Fruit fly (Drosophila melanogaster): ENCODE measurements around the gene Chchd2.

The Chchd2 gene

dm6 chrX:17160396-17161040 is 11.7 kb downstream of the Chchd2 start:
- no peak for TF ChIP-seq insv (optimal IDR thresholded peaks at IDR 0.05)
- no peak for TF ChIP-seq h (optimal IDR thresholded peaks at IDR 0.05)
- no peak for TF ChIP-seq Sin3A (optimal IDR thresholded peaks at IDR 0.05)
- TF ChIP-seq ttk (optimal IDR thresholded peaks at IDR 0.05) = no peak
- no peak for TF ChIP-seq Myc (optimal IDR thresholded peaks at IDR 0.05)
- TF ChIP-seq psq (optimal IDR thresholded peaks at IDR 0.05) = no peak

- TF ChIP-seq psq (optimal IDR thresholded peaks at IDR 0.05) (no peak), Myc (optimal IDR thresholded peaks at IDR 0.05) (no peak), Sin3A (optimal IDR thresholded peaks at IDR 0.05) (no peak), h (optimal IDR thresholded peaks at IDR 0.05) (no peak), insv (optimal IDR thresholded peaks at IDR 0.05) (no peak), ttk (optimal IDR thresholded peaks at IDR 0.05) (no peak)
Observed at dm6 chrX:17162446-17163013, 13.7 kb downstream of the Chchd2 start.

dm6 chrX:17167304-17167703 is 18.5 kb downstream of the Chchd2 start:
- TF ChIP-seq Sin3A (optimal IDR thresholded peaks at IDR 0.05) = no peak

dm6 chrX:17170484-17170944 is 21.7 kb downstream of the Chchd2 start:
- TF ChIP-seq ttk (optimal IDR thresholded peaks at IDR 0.05) (no peak), h (optimal IDR thresholded peaks at IDR 0.05) (no peak), insv (optimal IDR thresholded peaks at IDR 0.05) (no peak), Sin3A (optimal IDR thresholded peaks at IDR 0.05) (no peak), Myc (optimal IDR thresholded peaks at IDR 0.05) (no peak), psq (optimal IDR thresholded peaks at IDR 0.05) (no peak)

- TF ChIP-seq psq (optimal IDR thresholded peaks at IDR 0.05) (no peak), ttk (optimal IDR thresholded peaks at IDR 0.05) (no peak), h (optimal IDR thresholded peaks at IDR 0.05) (no peak), insv (optimal IDR thresholded peaks at IDR 0.05) (no peak), Sin3A (optimal IDR thresholded peaks at IDR 0.05) (no peak), Myc (optimal IDR thresholded peaks at IDR 0.05) (no peak)
Observed at dm6 chrX:17172123-17172522, 23.3 kb downstream of the Chchd2 start.

- no peak for TF ChIP-seq insv (optimal IDR thresholded peaks at IDR 0.05)
- no peak for TF ChIP-seq ttk (optimal IDR thresholded peaks at IDR 0.05)
- no peak for TF ChIP-seq Sin3A (optimal IDR thresholded peaks at IDR 0.05)
- no peak for TF ChIP-seq Myc (optimal IDR thresholded peaks at IDR 0.05)
- no peak for TF ChIP-seq h (optimal IDR thresholded peaks at IDR 0.05)
- no peak for TF ChIP-seq psq (optimal IDR thresholded peaks at IDR 0.05)
Observed at dm6 chrX:17172777-17173315, 24.0 kb downstream of the Chchd2 start.

dm6 chrX:17174115-17174514 is 25.3 kb downstream of the Chchd2 start:
- no peak for TF ChIP-seq Sin3A (optimal IDR thresholded peaks at IDR 0.05)
- no peak for TF ChIP-seq ttk (optimal IDR thresholded peaks at IDR 0.05)
- TF ChIP-seq psq (optimal IDR thresholded peaks at IDR 0.05) = no peak
- no peak for TF ChIP-seq insv (optimal IDR thresholded peaks at IDR 0.05)
- no peak for TF ChIP-seq h (optimal IDR thresholded peaks at IDR 0.05)
- no peak for TF ChIP-seq Myc (optimal IDR thresholded peaks at IDR 0.05)

dm6 chrX:17175558-17176189 is 26.9 kb downstream of the Chchd2 start:
- TF ChIP-seq insv (optimal IDR thresholded peaks at IDR 0.05) = no peak
- TF ChIP-seq psq (optimal IDR thresholded peaks at IDR 0.05) = no peak
- no peak for TF ChIP-seq Myc (optimal IDR thresholded peaks at IDR 0.05)
- no peak for TF ChIP-seq Sin3A (optimal IDR thresholded peaks at IDR 0.05)
- TF ChIP-seq ttk (optimal IDR thresholded peaks at IDR 0.05) = no peak
- no peak for TF ChIP-seq h (optimal IDR thresholded peaks at IDR 0.05)

- TF ChIP-seq ttk (optimal IDR thresholded peaks at IDR 0.05) (no peak), insv (optimal IDR thresholded peaks at IDR 0.05) (no peak), Myc (optimal IDR thresholded peaks at IDR 0.05) (no peak), Sin3A (optimal IDR thresholded peaks at IDR 0.05) (no peak), h (optimal IDR thresholded peaks at IDR 0.05) (no peak), psq (optimal IDR thresholded peaks at IDR 0.05) (no peak)
Observed at dm6 chrX:17176542-17176941, 27.7 kb downstream of the Chchd2 start.

dm6 chrX:17177606-17178005 is 28.8 kb downstream of the Chchd2 start:
- TF ChIP-seq ttk (optimal IDR thresholded peaks at IDR 0.05) = no peak
- TF ChIP-seq Myc (optimal IDR thresholded peaks at IDR 0.05) = no peak
- no peak for TF ChIP-seq Sin3A (optimal IDR thresholded peaks at IDR 0.05)
- no peak for TF ChIP-seq h (optimal IDR thresholded peaks at IDR 0.05)
- TF ChIP-seq psq (optimal IDR thresholded peaks at IDR 0.05) = no peak
- no peak for TF ChIP-seq insv (optimal IDR thresholded peaks at IDR 0.05)

- TF ChIP-seq insv (optimal IDR thresholded peaks at IDR 0.05) (no peak), Sin3A (optimal IDR thresholded peaks at IDR 0.05) (no peak), psq (optimal IDR thresholded peaks at IDR 0.05) (no peak), h (optimal IDR thresholded peaks at IDR 0.05) (no peak), Myc (optimal IDR thresholded peaks at IDR 0.05) (no peak), ttk (optimal IDR thresholded peaks at IDR 0.05) (no peak)
Observed at dm6 chrX:17178484-17178921, 29.7 kb downstream of the Chchd2 start.

- no peak for TF ChIP-seq Myc (optimal IDR thresholded peaks at IDR 0.05)
- no peak for TF ChIP-seq psq (optimal IDR thresholded peaks at IDR 0.05)
Observed at dm6 chrX:17180523-17180922, 31.7 kb downstream of the Chchd2 start.
